Worm (Caenorhabditis elegans): Measurements from ENCODE around the gene Y43F8B.1.

Y43F8B.1 gene

DNA sequence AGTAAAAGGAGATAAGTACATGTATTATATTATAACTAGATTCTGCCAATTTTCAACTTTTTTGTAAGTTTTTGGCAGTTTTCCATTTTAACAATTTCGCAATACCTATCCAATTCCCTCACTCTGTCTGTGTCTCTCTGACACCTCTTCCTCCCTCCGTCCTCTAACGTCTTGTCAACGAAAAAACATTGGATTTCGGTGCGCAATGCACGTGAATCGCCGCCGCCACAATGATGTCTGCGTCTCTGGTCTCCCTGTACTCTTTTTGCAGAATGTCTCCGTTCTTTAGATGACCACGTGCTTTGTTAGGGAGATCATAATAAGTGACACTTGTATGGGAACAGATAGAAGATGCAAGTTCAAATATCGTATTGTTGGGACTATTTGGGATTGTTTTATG lies 16.8 kb downstream of the Y43F8B.1 start (continued):
- TF ChIP-seq lin-15B (tag; optimal IDR thresholded peaks at IDR 0.05) (peak; percentile 55), pha-4 (tag; optimal IDR thresholded peaks at IDR 0.05) (peak; percentile 96), mml-1 (tag; optimal IDR thresholded peaks at IDR 0.05) (peak; percentile 98), zag-1 (tag; optimal IDR thresholded peaks at IDR 0.05) (no peak), nhr-25 (tag; optimal IDR thresholded peaks at IDR 0.05) (peak; percentile 98), pqm-1 (tag; optimal IDR thresholded peaks at IDR 0.05) (peak; percentile 67), elt-1 (tag; optimal IDR thresholded peaks at IDR 0.05) (no peak), tbx-2 (tag; optimal IDR thresholded peaks at IDR 0.05) (peak; percentile 86), unc-62 (GFP tag; optimal IDR thresholded peaks at IDR 0.05) (peak; percentile 95), egl-5 (tag; optimal IDR thresholded peaks at IDR 0.05) (peak; percentile 74), nhr-77 (tag; optimal IDR thresholded peaks at IDR 0.05) (peak; percentile 44), nhr-67 (tag; optimal IDR thresholded peaks at IDR 0.05) (no peak), ztf-4 (tag; optimal IDR thresholded peaks at IDR 0.05) (peak; percentile 65), nfya-1 (tag; optimal IDR thresholded peaks at IDR 0.05; ENCODE audit: insufficient read depth) (peak; percentile 90), unc-39 (tag; optimal IDR thresholded peaks at IDR 0.05) (peak; percentile 3), ceh-82 (tag; optimal IDR thresholded peaks at IDR 0.05) (peak; percentile 51), aly-2 (tag; optimal IDR thresholded peaks at IDR 0.05) (no peak), jun-1 (tag; optimal IDR thresholded peaks at IDR 0.05) (peak; percentile 94), daf-12 (tag; optimal IDR thresholded peaks at IDR 0.05) (peak; percentile 9)

DNA sequence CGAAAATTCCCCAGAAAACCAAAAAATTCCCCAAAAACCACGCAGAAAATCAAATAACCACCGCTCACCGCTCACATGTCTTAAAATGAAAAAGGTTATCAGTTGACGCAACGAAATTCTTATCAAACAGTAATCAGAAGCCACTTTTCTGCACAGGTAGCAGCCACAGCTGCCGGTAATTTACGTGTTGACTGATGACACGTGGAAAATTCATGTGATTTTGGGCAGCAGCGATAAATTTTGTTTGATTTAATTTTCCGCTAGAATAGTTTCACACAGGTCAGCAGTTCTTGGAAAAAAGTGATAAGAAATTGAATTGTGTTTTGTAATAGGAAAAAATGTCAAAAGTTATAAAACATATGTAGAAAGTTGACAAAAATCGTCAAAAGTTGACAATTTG lies 18.4 kb downstream of the Y43F8B.1 start:
- TF ChIP-seq nhr-77 (tag; optimal IDR thresholded peaks at IDR 0.05) (no peak), ceh-82 (tag; optimal IDR thresholded peaks at IDR 0.05) (no peak), lsy-12 (tag; optimal IDR thresholded peaks at IDR 0.05) (peak; percentile 17), nhr-28 (tag; optimal IDR thresholded peaks at IDR 0.05) (no peak), lin-15B (tag; optimal IDR thresholded peaks at IDR 0.05) (no peak), ceh-16 (tag; optimal IDR thresholded peaks at IDR 0.05) (no peak), elt-3 (tag; optimal IDR thresholded peaks at IDR 0.05) (no peak), ama-1 (optimal IDR thresholded peaks at IDR 0.05) (no peak), ceh-28 (tag; optimal IDR thresholded peaks at IDR 0.05) (no peak), skn-1 (tag; optimal IDR thresholded peaks at IDR 0.05) (no peak), fkh-2 (tag; optimal IDR thresholded peaks at IDR 0.05) (no peak), zag-1 (tag; optimal IDR thresholded peaks at IDR 0.05) (no peak), jun-1 (tag; optimal IDR thresholded peaks at IDR 0.05) (peak; percentile 83), fkh-10 (GFP tag; optimal IDR thresholded peaks at IDR 0.05) (no peak), nhr-237 (tag; optimal IDR thresholded peaks at IDR 0.05) (no peak), snpc-4 (tag; optimal IDR thresholded peaks at IDR 0.05) (no peak), ztf-4 (tag; optimal IDR thresholded peaks at IDR 0.05) (no peak), nhr-23 (tag; optimal IDR thresholded peaks at IDR 0.05) (peak; percentile 31), ztf-11 (tag; optimal IDR thresholded peaks at IDR 0.05) (no peak), lin-39 (tag; optimal IDR thresholded peaks at IDR 0.05) (no peak), sea-2 (GFP tag; optimal IDR thresholded peaks at IDR 0.05) (no peak), nhr-25 (tag; optimal IDR thresholded peaks at IDR 0.05) (no peak), hmg-11 (tag; optimal IDR thresholded peaks at IDR 0.05) (no peak), mml-1 (tag; optimal IDR thresholded peaks at IDR 0.05) (no peak), aly-2 (tag; optimal IDR thresholded peaks at IDR 0.05) (no peak), pqm-1 (tag; optimal IDR thresholded peaks at IDR 0.05) (peak; percentile 96), R02D3.7 (tag; optimal IDR thresholded peaks at IDR 0.05) (no peak), nhr-67 (tag; optimal IDR thresholded peaks at IDR 0.05) (no peak), mdl-1 (tag; optimal IDR thresholded peaks at IDR 0.05) (peak; percentile 32), nhr-11 (tag; optimal IDR thresholded peaks at IDR 0.05) (no peak), egl-27 (tag; optimal IDR thresholded peaks at IDR 0.05) (peak; percentile 26), fos-1 (tag; optimal IDR thresholded peaks at IDR 0.05) (no peak), unc-39 (tag; optimal IDR thresholded peaks at IDR 0.05) (no peak), nhr-12 (tag; optimal IDR thresholded peaks at IDR 0.05) (no peak), eor-1 (tag; optimal IDR thresholded peaks at IDR 0.05) (no peak), elt-1 (tag; optimal IDR thresholded peaks at IDR 0.05) (no peak), nhr-43 (tag; optimal IDR thresholded peaks at IDR 0.05; ENCODE audit: poor library complexity, severe bottlenecking) (no peak), tbx-2 (tag; optimal IDR thresholded peaks at IDR 0.05) (no peak), egl-5 (tag; optimal IDR thresholded peaks at IDR 0.05) (no peak), ceh-9 (tag; optimal IDR thresholded peaks at IDR 0.05) (no peak), nhr-76 (tag; optimal IDR thresholded peaks at IDR 0.05) (no peak), ZK546.5 (tag; optimal IDR thresholded peaks at IDR 0.05) (no peak), nfya-1 (tag; optimal IDR thresholded peaks at IDR 0.05; ENCODE audit: insufficient read depth) (peak; percentile 6), elt-2 (tag; optimal IDR thresholded peaks at IDR 0.05) (peak; percentile 99), pha-4 (tag; optimal IDR thresholded peaks at IDR 0.05) (peak; percentile 77), unc-62 (GFP tag; optimal IDR thresholded peaks at IDR 0.05) (no peak), daf-12 (tag; optimal IDR thresholded peaks at IDR 0.05) (no peak)

Data from whole organism, L3 larva.